Fruit fly (Drosophila melanogaster) Kc167 (cell line): ENCODE measurements around the gene CG10347.

Experiments
- Myc ChIP-seq: fragments of >200 bp; optimal IDR thresholded peaks from 2 replicates; lab custom pipeline; 2017; ENCODE audit warnings: missing external identifiers
- h ChIP-seq: fragments of >200 bp; optimal IDR thresholded peaks from 3 replicates; lab custom pipeline; 2018; ENCODE audit warnings: missing external identifiers
- insv ChIP-seq: fragments of >200 bp; optimal IDR thresholded peaks from 3 replicates; lab custom pipeline; 2018; ENCODE audit warnings: missing external identifiers
- psq ChIP-seq: fragments of >200 bp; optimal IDR thresholded peaks from 2 replicates; lab custom pipeline; 2017; ENCODE audit warnings: missing external identifiers

DNA sequence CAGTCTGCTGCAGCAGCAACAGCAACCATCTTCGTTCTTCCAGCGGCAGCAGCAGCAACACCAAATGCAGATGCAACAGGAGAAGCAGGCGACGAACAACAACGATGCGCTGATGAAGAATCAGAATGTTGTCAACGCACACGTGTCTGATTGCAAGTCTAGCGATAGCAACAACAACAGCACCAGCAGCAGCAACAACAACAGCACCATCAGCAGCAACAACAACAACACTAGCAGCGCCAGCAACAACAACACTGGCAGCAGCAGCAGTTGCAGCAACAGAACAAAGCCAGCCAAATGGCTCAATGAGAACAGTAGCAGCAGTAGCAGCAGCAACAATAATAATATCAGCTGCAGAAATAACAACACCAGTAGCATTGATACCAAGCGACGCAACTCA lies 40.4 kb upstream of the CG10347 start:
- TF ChIP-seq h (lab: Kevin White, UChicago) (no peak), insv (lab: Kevin White, UChicago) (no peak), Myc (no peak), psq (no peak)
